Worm (Caenorhabditis elegans) whole organism, mixed stage, embryonic: ENCODE results near the gene jmjd-1.1.

ENCODE experiments used
- ham-2 ChIP-seq: fragments of 200-800 bp; sonication (Bioruptor generic); optimal IDR thresholded peaks from 2 replicates; lab custom pipeline; 2018; ENCODE audit warnings: mild to moderate bottlenecking, missing genetic modification characterization, missing compliant biosample characterization
- lin-13 ChIP-seq: fragments of 150-350 bp; optimal IDR thresholded peaks from 2 replicates; lab custom pipeline; 2014; ENCODE audit warnings: missing biosample characterization, missing genetic modification characterization
- mab-5 ChIP-seq: fragments of 150-350 bp; optimal IDR thresholded peaks from 2 replicates; lab custom pipeline; 2014; ENCODE audit warnings: missing biosample characterization, missing genetic modification characterization
- nhr-237 ChIP-seq: fragments of 150-350 bp; optimal IDR thresholded peaks from 2 replicates; lab custom pipeline; 2014; ENCODE audit warnings: missing biosample characterization, missing genetic modification characterization
- nhr-28 ChIP-seq: fragments of 150-350 bp; optimal IDR thresholded peaks from 2 replicates; lab custom pipeline; 2014; ENCODE audit warnings: missing biosample characterization, missing genetic modification characterization
- sem-2 ChIP-seq: fragments of 200-800 bp; sonication (Bioruptor generic); optimal IDR thresholded peaks from 2 replicates; lab custom pipeline; 2018; ENCODE audit warnings: mild to moderate bottlenecking, missing genetic modification characterization, missing compliant biosample characterization
- tbx-8 ChIP-seq: fragments of 200-800 bp; sonication (Bioruptor generic); optimal IDR thresholded peaks from 2 replicates; lab custom pipeline; 2018; ENCODE audit warnings: mild to moderate bottlenecking, missing genetic modification characterization, moderate library complexity, missing compliant biosample characterization

DNA sequence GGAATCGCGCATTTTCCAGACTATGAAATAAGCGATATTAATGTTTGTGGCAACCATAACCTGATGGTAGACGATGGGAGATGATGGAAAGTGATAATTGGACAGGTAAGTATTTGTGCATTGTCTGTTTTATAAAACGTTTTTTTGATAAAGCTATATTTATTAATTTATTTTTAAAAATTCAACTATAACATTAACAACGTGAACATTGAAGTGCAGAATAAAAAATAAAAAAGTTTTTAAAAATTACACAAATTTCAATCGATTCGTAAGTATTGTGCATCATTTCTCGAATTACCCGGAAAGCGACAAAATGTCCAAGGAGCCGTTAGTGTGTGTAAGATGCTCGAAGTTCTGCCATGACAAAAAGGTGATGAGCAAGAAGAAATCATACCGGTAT, at the start of gene jmjd-1.1:
- TF ChIP-seq nhr-28 (tag; lab: Kevin White, UChicago) (no peak), ham-2 (GFP tag; lab: Kevin White, UChicago) (no peak), nhr-237 (no peak), lin-13 (no peak), sem-2 (GFP tag; lab: Kevin White, UChicago) (no peak), tbx-8 (no peak), mab-5 (tag; lab: Kevin White, UChicago) (no peak)
